Worm (Caenorhabditis elegans) whole organism, L1 larva: ENCODE data around the gene M01H9.4.

ENCODE experiments used
- dpl-1 ChIP-seq, 3 experiments: fragments of 150-350 bp in 2 of 3; sonication (generic microtip) in 1 of 3; optimal IDR thresholded peaks; 2 replicates each; lab custom pipeline; 2014 to 2017; ENCODE audit warnings: missing biosample characterization in 3 of 3, missing genetic modification characterization in 3 of 3, missing genetic modification reagents in 3 of 3
- fkh-10 ChIP-seq: sonication (generic microtip); optimal IDR thresholded peaks from 2 replicates; lab custom pipeline; 2017; ENCODE audit warnings: missing biosample characterization, missing genetic modification reagents, missing genetic modification characterization
- nhr-20 ChIP-seq: sonication (generic microtip); optimal IDR thresholded peaks from 2 replicates; lab custom pipeline; 2016; ENCODE audit warnings: mild to moderate bottlenecking, missing genetic modification characterization, missing compliant biosample characterization

- TF ChIP-seq dpl-1 (GFP tag; optimal IDR thresholded peaks at IDR 0.05; lab: Kevin White, UChicago), result no peak
- TF ChIP-seq nhr-20 (tag; lab: Kevin White, UChicago), result no peak
- no peak for TF ChIP-seq fkh-10 (GFP tag; lab: Kevin White, UChicago)
Observed at ce11 chrIV:4451576-4451975, 31.1 kb downstream of the M01H9.4 start, which contains the start of gene R08C7.1.
